Fruit fly (Drosophila melanogaster): ENCODE measurements around the gene Fnta.

The Fnta gene

DNA sequence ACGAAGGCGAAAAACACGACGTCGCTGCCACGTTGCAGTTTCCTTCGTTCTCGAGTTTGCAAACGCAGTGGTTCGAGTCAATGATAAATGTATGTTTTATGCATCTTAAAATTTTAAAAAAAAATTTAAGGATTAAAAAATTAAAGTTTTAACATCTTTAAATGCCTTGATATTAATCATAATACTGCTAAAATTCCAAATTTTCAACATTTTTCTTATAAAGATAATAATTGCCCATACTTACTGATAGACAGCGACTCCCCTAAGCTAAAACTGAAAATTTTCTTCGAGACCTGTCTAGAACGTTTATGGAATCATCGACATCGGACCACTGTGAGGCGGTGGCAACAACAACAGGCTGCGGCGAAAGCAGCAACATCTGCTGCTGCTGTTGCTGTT lies 9.2 kb downstream of the Fnta start:
- TF ChIP-seq eg (GFP tag; IDR thresholded peaks at IDR 0.05) (peak; percentile 67; the same call in 2 of the 3 replicates), dac (GFP tag; optimal IDR thresholded peaks at IDR 0.05) (peak; percentile 8), net (GFP tag; optimal IDR thresholded peaks at IDR 0.05) (peak; percentile 81), vri (GFP tag; optimal IDR thresholded peaks at IDR 0.05) (peak; percentile 30), Lpt (GFP tag; optimal IDR thresholded peaks at IDR 0.05) (peak; percentile 18), CG8119 (GFP tag; IDR thresholded peaks at IDR 0.05) (peak; percentile 78), OdsH (GFP tag; optimal IDR thresholded peaks at IDR 0.05) (peak; percentile 82), CG6792 (GFP tag; optimal IDR thresholded peaks at IDR 0.05) (peak; percentile 54), CG10669 (GFP tag; optimal IDR thresholded peaks at IDR 0.05) (peak; percentile 82), Eip78C (GFP tag) (peak; percentile 97), Met (GFP tag; optimal IDR thresholded peaks at IDR 0.05) (peak; percentile 72), Sox102F (GFP tag; optimal IDR thresholded peaks at IDR 0.05) (peak; percentile 63), CG6854 (GFP tag; optimal IDR thresholded peaks at IDR 0.05) (peak; percentile 33), pdm3 (GFP tag; optimal IDR thresholded peaks at IDR 0.05) (peak; percentile 76), dsx (GFP tag; optimal IDR thresholded peaks at IDR 0.05; ENCODE audit: poor library complexity, severe bottlenecking) (peak; percentile 77), CG34406 (GFP tag; optimal IDR thresholded peaks at IDR 0.05) (peak; percentile 55), esn (GFP tag; optimal IDR thresholded peaks at IDR 0.05) (peak; percentile 70), CG1621 (tag; optimal IDR thresholded peaks at IDR 0.05) (peak; percentile 54), Gug (GFP tag; IDR thresholded peaks at IDR 0.05) (peak; percentile 63), Smox (GFP tag; optimal IDR thresholded peaks at IDR 0.05) (peak; percentile 71), lz (GFP tag; optimal IDR thresholded peaks at IDR 0.05) (peak; percentile 27), Sox15 (GFP tag; optimal IDR thresholded peaks at IDR 0.05) (peak; percentile 61), topi (GFP tag; optimal IDR thresholded peaks at IDR 0.05) (peak; percentile 75), CG7368 (GFP tag; optimal IDR thresholded peaks at IDR 0.05) (peak; percentile 56), cyc (GFP tag; optimal IDR thresholded peaks at IDR 0.05) (peak; percentile 49), fd59A (GFP tag; optimal IDR thresholded peaks at IDR 0.05) (peak; percentile 58), CG6276 (GFP tag; optimal IDR thresholded peaks at IDR 0.05) (peak; percentile 74), CG31627 (GFP tag; optimal IDR thresholded peaks at IDR 0.05) (peak; percentile 29), Hr4 (GFP tag; optimal IDR thresholded peaks at IDR 0.05) (peak; percentile 76), salr (GFP tag; optimal IDR thresholded peaks at IDR 0.05) (peak; percentile 52 to 70), CG4318 (GFP tag; optimal IDR thresholded peaks at IDR 0.05) (peak; percentile 57), CG15336 (GFP tag; IDR thresholded peaks at IDR 0.05) (peak; percentile 53), Hr38 (GFP tag; optimal IDR thresholded peaks at IDR 0.05) (no peak), CG6808 (GFP tag; optimal IDR thresholded peaks at IDR 0.05) (peak; percentile 89), CG8319 (GFP tag; optimal IDR thresholded peaks at IDR 0.05) (peak; percentile 49), CG11294 (GFP tag; IDR thresholded peaks at IDR 0.05) (peak; percentile 27; the same call in 1 of the 2 replicates), acj6 (GFP tag; optimal IDR thresholded peaks at IDR 0.05) (peak; percentile 60), CG11902 (GFP tag; optimal IDR thresholded peaks at IDR 0.05) (peak; percentile 22), spab (GFP tag; optimal IDR thresholded peaks at IDR 0.05) (peak; percentile 88), CG16779 (tag; optimal IDR thresholded peaks at IDR 0.05) (peak; percentile 81), fkh (GFP tag; optimal IDR thresholded peaks at IDR 0.05) (peak; percentile 16), Sox14 (GFP tag; optimal IDR thresholded peaks at IDR 0.05) (peak; percentile 68), fd85E (GFP tag; optimal IDR thresholded peaks at IDR 0.05) (peak; percentile 28), CG11762 (GFP tag; optimal IDR thresholded peaks at IDR 0.05; ENCODE audit: insufficient read depth) (peak; percentile 79), svp (GFP tag) (peak; percentile 91), ss (GFP tag; optimal IDR thresholded peaks at IDR 0.05) (peak; percentile 85 to 93), Ets21C (GFP tag; optimal IDR thresholded peaks at IDR 0.05) (peak; percentile 57), CG8632 (GFP tag; optimal IDR thresholded peaks at IDR 0.05) (peak; percentile 66), Blimp-1 (GFP tag; optimal IDR thresholded peaks at IDR 0.05) (peak; percentile 3), CG3919 (GFP tag; optimal IDR thresholded peaks at IDR 0.05) (peak; percentile 74), Eip75B (GFP tag; optimal IDR thresholded peaks at IDR 0.05) (peak; percentile 79), CG6163 (GFP tag; IDR thresholded peaks at IDR 0.05) (peak; percentile 40)
